Worm (Caenorhabditis elegans): ENCODE measurements around the gene ZC262.2.
A peak's percentile ranks its signal among the peaks of the same experiment; 100 is the strongest.
"Not testable (repeated sequence)": the region's sequence is repeated elsewhere in the genome, so short reads cannot be mapped to it uniquely, and the experiment has no call there.

Gene ZC262.2

DNA sequence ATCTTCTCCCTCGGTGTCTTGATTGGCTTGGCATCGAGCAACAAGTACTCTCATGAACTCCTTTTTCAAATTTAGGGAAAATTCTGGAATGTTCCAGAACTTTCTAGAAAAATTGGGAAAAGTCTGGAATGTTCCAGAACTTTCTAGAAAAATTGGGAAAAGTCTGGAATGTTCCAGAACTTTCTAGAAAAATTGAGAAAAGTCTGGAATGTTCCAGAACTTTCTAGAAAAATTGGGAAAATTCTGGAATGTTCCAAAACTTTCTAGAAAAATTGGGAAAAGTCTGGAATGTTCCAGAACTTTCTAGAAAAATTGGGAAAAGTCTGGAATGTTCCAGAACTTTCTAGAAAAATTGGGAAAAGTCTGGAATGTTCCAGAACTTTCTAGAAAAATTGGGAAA lies 12.4 kb downstream of the ZC262.2 start, which contains the start of gene ZC262.7:
TSS of gene ZC262.7 (minus strand) at position 54 of the 400 bp plus-strand sequence.
- TF ChIP-seq blmp-1 (tag; optimal IDR thresholded peaks at IDR 0.05); tbx-2 (tag; optimal IDR thresholded peaks at IDR 0.05); unc-98 (GFP tag; IDR thresholded peaks at IDR 0.05): not testable (repeated sequence)

DNA sequence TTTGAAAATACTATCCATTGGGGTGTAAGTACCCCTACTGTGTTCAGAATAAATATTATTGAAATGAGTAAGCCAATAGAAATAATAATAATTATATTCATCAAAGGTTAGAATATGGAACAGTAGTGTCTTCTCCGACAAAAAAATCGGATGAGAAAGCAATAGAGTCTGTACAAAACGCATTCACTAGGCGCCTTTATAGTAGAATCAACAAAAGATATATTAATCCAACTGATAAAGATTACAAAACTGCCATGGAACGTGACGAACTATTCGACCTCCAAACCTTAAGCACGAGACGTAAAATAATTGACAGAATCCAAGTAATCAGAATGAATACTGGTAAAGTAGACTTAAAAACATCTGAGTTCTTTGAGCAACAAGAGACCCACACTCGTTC lies 16.0 kb downstream of the ZC262.2 start, which contains the start of gene clc-29:
TSS of gene clc-29 (minus strand) at position 101 of the 400 bp plus-strand sequence.
- TF ChIP-seq snpc-4, rnt-1, nhr-84 (tag; optimal IDR thresholded peaks at IDR 0.05): not testable (repeated sequence)

DNA sequence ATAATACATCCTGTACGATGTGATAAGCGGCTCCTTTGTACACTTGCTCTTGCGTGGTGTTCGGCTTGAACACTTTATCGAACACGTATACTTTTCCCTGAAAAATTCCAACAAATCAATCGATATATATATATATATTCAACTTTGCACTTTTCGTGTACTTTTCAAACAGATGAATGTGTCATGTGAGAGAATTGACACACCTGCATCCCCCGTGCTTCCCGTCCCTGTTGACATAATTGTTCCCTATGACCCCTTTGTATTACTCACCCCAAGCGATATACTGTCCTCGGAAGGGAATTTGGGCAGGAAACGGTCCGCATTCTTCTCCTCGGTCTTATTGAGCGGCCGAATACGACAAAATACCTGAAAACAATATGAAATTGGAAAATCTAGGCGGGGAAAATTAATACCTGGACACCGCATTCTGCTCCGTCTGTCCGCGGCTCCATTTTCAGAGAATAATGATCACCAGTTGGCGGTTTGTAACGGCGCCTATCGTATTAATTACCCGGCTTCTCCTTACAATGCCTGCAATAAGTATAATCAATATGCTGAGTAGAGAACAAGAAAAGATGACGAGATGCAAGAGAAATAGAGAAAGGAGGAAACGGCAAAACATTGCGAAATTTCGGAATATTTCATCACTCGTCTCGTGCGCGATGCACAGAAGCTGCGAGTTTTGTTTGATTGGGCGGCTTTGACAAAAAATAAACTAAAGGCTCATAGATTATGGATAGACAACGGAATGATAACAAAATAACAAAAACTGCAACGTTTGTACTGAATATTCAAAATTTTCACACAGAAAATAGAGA lies 23.0 kb downstream of the ZC262.2 start, which contains the start of gene unc-116:
TSS of gene unc-116 (minus strand) at position 531 of the 818 bp plus-strand sequence.
- TF ChIP-seq ets-5 (GFP tag; IDR thresholded peaks at IDR 0.05) (no peak), isw-1 (GFP tag; IDR thresholded peaks at IDR 0.05) (peak; percentile 43; the same call in 1 of the 2 replicates), lin-15B (tag; optimal IDR thresholded peaks at IDR 0.05) (peak; percentile 18), zip-4 (GFP tag; optimal IDR thresholded peaks at IDR 0.05) (peak; percentile 92), nhr-85 (tag) (peak; percentile 74), mep-1 (tag; optimal IDR thresholded peaks at IDR 0.05) (peak; percentile 57), efl-1 (optimal IDR thresholded peaks at IDR 0.05) (peak; percentile 31 to 74), efl-1 (GFP tag; optimal IDR thresholded peaks at IDR 0.05 in 1 of 2) (peak; percentile 54 to 94), nhr-28 (tag; optimal IDR thresholded peaks at IDR 0.05) (no peak), lsy-2 (tag; optimal IDR thresholded peaks at IDR 0.05) (peak; percentile 60 to 70), F16B12.6 (tag; optimal IDR thresholded peaks at IDR 0.05) (peak; percentile 43), lir-3 (tag; optimal IDR thresholded peaks at IDR 0.05; ENCODE audit: poor library complexity) (peak; percentile 22), nhr-47 (tag; optimal IDR thresholded peaks at IDR 0.05) (peak; percentile 47), mdl-1 (tag; optimal IDR thresholded peaks at IDR 0.05) (peak in 1 of 2 experiments; percentile 74), snu-23 (GFP tag; optimal IDR thresholded peaks at IDR 0.05) (peak; percentile 5), nhr-237 (tag; optimal IDR thresholded peaks at IDR 0.05) (peak; percentile 11), ces-1 (GFP tag; optimal IDR thresholded peaks at IDR 0.05) (no peak), dpl-1 (GFP tag; optimal IDR thresholded peaks at IDR 0.05) (peak in 2 of 3 experiments; percentile 18 to 31), fkh-8 (tag; optimal IDR thresholded peaks at IDR 0.05) (peak; percentile 67), jun-1 (tag; optimal IDR thresholded peaks at IDR 0.05) (peak; percentile 27), lin-14 (GFP tag; optimal IDR thresholded peaks at IDR 0.05) (peak; percentile 75), ceh-8 (GFP tag; optimal IDR thresholded peaks at IDR 0.05) (no peak), lin-35 (GFP tag; optimal IDR thresholded peaks at IDR 0.05) (peak; percentile 38 to 39), ztf-4 (tag; optimal IDR thresholded peaks at IDR 0.05) (peak; percentile 54), fos-1 (tag; optimal IDR thresholded peaks at IDR 0.05) (peak; percentile 8), hpl-2 (GFP tag; optimal IDR thresholded peaks at IDR 0.05) (peak; percentile 49), C16A3.4 (tag; optimal IDR thresholded peaks at IDR 0.05) (peak; percentile 34), ceh-82 (tag; optimal IDR thresholded peaks at IDR 0.05) (peak; percentile 50 to 72 (median 58)), nhr-11 (tag; optimal IDR thresholded peaks at IDR 0.05) (no peak), nhr-19 (GFP tag; conservative IDR thresholded peaks at IDR 0.05) (peak; percentile 32; the same call in 1 of the 2 replicates), skn-1 (tag; optimal IDR thresholded peaks at IDR 0.05) (peak; percentile 94), lin-13 (GFP tag; optimal IDR thresholded peaks at IDR 0.05) (peak; percentile 7), blmp-1 (tag; optimal IDR thresholded peaks at IDR 0.05) (peak; percentile 35), ceh-88 (GFP tag; IDR thresholded peaks at IDR 0.05) (no peak), nhr-84 (tag; optimal IDR thresholded peaks at IDR 0.05) (no peak), nhr-90 (tag; optimal IDR thresholded peaks at IDR 0.05; ENCODE audit: poor library complexity) (no peak), nhr-20 (tag; optimal IDR thresholded peaks at IDR 0.05) (no peak), unc-130 (tag; optimal IDR thresholded peaks at IDR 0.05) (peak; percentile 2), snpc-4 (tag; optimal IDR thresholded peaks at IDR 0.05) (peak; percentile 9), elt-3 (tag; optimal IDR thresholded peaks at IDR 0.05) (peak in 1 of 6 experiments; percentile 13), egl-13 (tag; optimal IDR thresholded peaks at IDR 0.05) (peak; percentile 26), nhr-71 (tag; optimal IDR thresholded peaks at IDR 0.05) (peak; percentile 63), swsn-7 (tag; optimal IDR thresholded peaks at IDR 0.05) (peak; percentile 2)

Data from whole organism, L1 larva.